Fruit fly (Drosophila melanogaster): ENCODE data around the gene Acsf3.
A peak's percentile ranks its signal among the peaks of the same experiment; 100 is the strongest.

Acsf3 gene

DNA sequence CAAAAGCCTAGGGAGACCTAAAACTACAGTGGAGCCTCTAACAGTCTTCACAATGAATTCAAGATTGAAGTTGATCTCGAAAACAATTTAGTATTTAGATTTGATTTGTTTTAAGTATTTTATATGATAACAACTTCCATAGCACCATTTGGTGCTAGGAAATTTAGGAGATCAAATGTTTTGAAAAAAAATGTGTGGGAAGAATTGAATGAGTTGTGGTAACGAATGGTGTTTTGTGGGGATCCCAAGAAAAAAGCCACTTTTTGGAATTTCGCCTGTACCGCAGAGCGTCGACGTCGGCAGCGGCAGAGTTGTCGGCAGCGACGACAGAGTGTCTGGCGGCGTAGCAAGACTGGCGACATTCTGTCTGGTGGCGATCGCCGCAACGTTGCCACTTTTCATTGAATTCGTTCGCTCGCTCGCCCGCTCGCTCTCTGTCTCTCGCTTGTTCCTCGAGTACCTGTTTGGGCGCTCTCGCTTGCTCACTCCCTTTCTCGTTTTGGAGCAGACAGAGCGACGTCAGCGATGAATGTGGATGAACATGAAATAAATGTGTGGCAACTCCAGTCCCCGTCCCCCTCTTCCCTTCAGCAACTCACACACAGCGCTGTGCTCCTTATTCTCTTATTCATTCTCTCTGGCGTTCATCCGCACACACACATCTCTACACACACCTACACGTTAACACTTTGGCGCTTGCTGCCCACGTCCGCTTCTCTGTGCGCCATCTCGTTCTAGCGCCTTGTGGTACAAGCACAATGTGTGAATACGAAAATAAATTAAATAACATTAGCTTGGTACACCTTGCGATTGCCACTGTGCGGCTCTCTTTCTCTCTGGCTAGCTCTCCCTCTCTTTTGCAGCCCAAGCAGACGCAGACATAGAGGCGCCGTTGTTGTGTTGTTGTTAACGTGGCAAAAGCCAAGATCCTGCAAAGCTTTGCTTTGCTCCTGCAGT is 29.2 kb upstream of the Acsf3 start (continued):
- TF ChIP-seq CG5180 (GFP tag; optimal IDR thresholded peaks at IDR 0.05) (peak; percentile 49), Ets97D (GFP tag; optimal IDR thresholded peaks at IDR 0.05) (no peak), CG31388 (GFP tag; optimal IDR thresholded peaks at IDR 0.05) (no peak), CG12219 (GFP tag; optimal IDR thresholded peaks at IDR 0.05) (no peak), ems (GFP tag; optimal IDR thresholded peaks at IDR 0.05) (peak; percentile 38), CG31365 (tag; optimal IDR thresholded peaks at IDR 0.05) (no peak), CG13424 (tag; optimal IDR thresholded peaks at IDR 0.05) (peak; percentile 66), salm (tag; optimal IDR thresholded peaks at IDR 0.05) (no peak), CG3995 (GFP tag; optimal IDR thresholded peaks at IDR 0.05) (no peak), Fer1 (GFP tag; optimal IDR thresholded peaks at IDR 0.05) (peak; percentile 17), CG32532 (GFP tag; IDR thresholded peaks at IDR 0.05) (peak; percentile 50; the same call in 1 of the 2 replicates), E2f1 (GFP tag; IDR thresholded peaks at IDR 0.05) (peak; percentile 45), CG33557 (GFP tag; optimal IDR thresholded peaks at IDR 0.05) (no peak), maf-S (GFP tag; optimal IDR thresholded peaks at IDR 0.05) (no peak), nerfin-1 (tag; optimal IDR thresholded peaks at IDR 0.05) (peak; percentile 36), CG3847 (GFP tag; IDR thresholded peaks at IDR 0.05) (0 out of 2 replicates have a peak, but pooled peaks have one; percentile 27), pb (GFP tag; optimal IDR thresholded peaks at IDR 0.05) (no peak), tll (GFP tag; optimal IDR thresholded peaks at IDR 0.05) (no peak), ttk (GFP tag; IDR thresholded peaks at IDR 0.05) (peak; percentile 38; the same call in 1 of the 2 replicates), fru (optimal IDR thresholded peaks at IDR 0.05) (no peak), CG6175 (GFP tag; IDR thresholded peaks at IDR 0.05) (peak; percentile 99), CG3726 (GFP tag; IDR thresholded peaks at IDR 0.05) (no peak), NC2α (GFP tag; optimal IDR thresholded peaks at IDR 0.05) (no peak), vnd (GFP tag; IDR thresholded peaks at IDR 0.05; ENCODE audit: partially characterized antibody) (no peak), inv (GFP tag; IDR thresholded peaks at IDR 0.05; ENCODE audit: partially characterized antibody) (no peak), D19B (GFP tag; optimal IDR thresholded peaks at IDR 0.05) (no peak), CG10147 (GFP tag; optimal IDR thresholded peaks at IDR 0.05) (peak; percentile 32), CG2199 (GFP tag; IDR thresholded peaks at IDR 0.05) (no peak), Hmx (GFP tag; optimal IDR thresholded peaks at IDR 0.05) (no peak), Myb (GFP tag; optimal IDR thresholded peaks at IDR 0.05) (peak; percentile 2), CG9437 (GFP tag; optimal IDR thresholded peaks at IDR 0.05) (peak; percentile 22), Dref (GFP tag; IDR thresholded peaks at IDR 0.05) (no peak), Doc2 (GFP tag; IDR thresholded peaks at IDR 0.05) (no peak), YL-1 (GFP tag; optimal IDR thresholded peaks at IDR 0.05) (no peak), Sox102F (GFP tag; optimal IDR thresholded peaks at IDR 0.05) (peak; percentile 69), CG9817 (tag; optimal IDR thresholded peaks at IDR 0.05) (peak; percentile 57), CG10462 (GFP tag; optimal IDR thresholded peaks at IDR 0.05) (no peak), BEAF-32 (GFP tag; optimal IDR thresholded peaks at IDR 0.05) (no peak), Hr39 (optimal IDR thresholded peaks at IDR 0.05) (no peak), ap (GFP tag; IDR thresholded peaks at IDR 0.05) (no peak), CG32767 (GFP tag; IDR thresholded peaks at IDR 0.05) (no peak), Ptx1 (GFP tag; IDR thresholded peaks at IDR 0.05) (peak; percentile 67), CG11247 (GFP tag; IDR thresholded peaks at IDR 0.05) (no peak), CG43689 (GFP tag; IDR thresholded peaks at IDR 0.05) (no peak), fd102C (GFP tag; optimal IDR thresholded peaks at IDR 0.05) (no peak), CG9932 (GFP tag; IDR thresholded peaks at IDR 0.05) (peak; percentile 58), CG42726 (GFP tag; IDR thresholded peaks at IDR 0.05; ENCODE audit: partially characterized antibody) (no peak), otp (GFP tag; IDR thresholded peaks at IDR 0.05) (0 out of 3 replicates have a peak, but pooled peaks have one; percentile 24), grau (tag; optimal IDR thresholded peaks at IDR 0.05) (peak; percentile 94), ci (GFP tag; IDR thresholded peaks at IDR 0.05) (no peak)
